Fruit fly (Drosophila melanogaster): Measurements from ENCODE around the gene acs.

Gene acs

dm6 chr3L:2021858-2022257 is 50.4 kb downstream of the acs start, which contains the start of gene Grl62a:
TSS of gene Grl62a (minus strand) at chr3L:2021958.
- TF ChIP-seq CG8944 (GFP tag; optimal IDR thresholded peaks at IDR 0.05), result no peak
- no peak for TF ChIP-seq CG2129 (GFP tag; IDR thresholded peaks at IDR 0.05; ENCODE audit: partially characterized antibody)
- no peak for TF ChIP-seq aop (GFP tag; IDR thresholded peaks at IDR 0.05)
- no peak for TF ChIP-seq CG10543 (GFP tag; optimal IDR thresholded peaks at IDR 0.05)

dm6 chr3L:2023291-2023690 is 51.9 kb downstream of the acs start, which contains the start of gene Grl62b:
TSS of gene Grl62b (minus strand) at chr3L:2023391.
- no peak for TF ChIP-seq CG18476 (GFP tag; optimal IDR thresholded peaks at IDR 0.05)
- no peak for TF ChIP-seq CG11504 (tag; optimal IDR thresholded peaks at IDR 0.05)
- no peak for TF ChIP-seq Optix (GFP tag; IDR thresholded peaks at IDR 0.05)

Measured in whole organism, embryonic.